Fruit fly (Drosophila melanogaster) whole organism, embryonic: Measurements from ENCODE around the gene CG5068.

Experiments used
- Blimp-1 ChIP-seq: fragments of 200-800 bp; sonication (Bioruptor generic); optimal IDR thresholded peaks from 3 replicates; lab custom pipeline; 2018; ENCODE audit warnings: missing biosample characterization, missing genetic modification characterization, mild to moderate bottlenecking, moderate library complexity, missing genetic modification reagents
- CG11723 ChIP-seq: fragments of 200-800 bp; sonication (Bioruptor generic); optimal IDR thresholded peaks from 2 replicates; lab custom pipeline; 2017; ENCODE audit warnings: missing biosample characterization, mild to moderate bottlenecking, missing genetic modification characterization
- CG1233 ChIP-seq: fragments of 200-800 bp; sonication (Bioruptor generic); optimal IDR thresholded peaks from 4 replicates; lab custom pipeline; 2018; ENCODE audit warnings: missing biosample characterization, mild to moderate bottlenecking, missing genetic modification characterization
- CG12659 ChIP-seq: fragments of 200-800 bp; sonication (Bioruptor generic); optimal IDR thresholded peaks from 3 replicates; lab custom pipeline; 2017; ENCODE audit warnings: mild to moderate bottlenecking, missing biosample characterization, missing genetic modification reagents, missing genetic modification characterization
- CG14667 ChIP-seq: fragments of 200-800 bp; sonication (Bioruptor generic); IDR thresholded peaks from 2 replicates; pipeline ENCODE4 v1.3.6; 2022; ENCODE audit warnings: missing biosample characterization, missing genetic modification characterization
- CG14965 ChIP-seq: fragments of 200-800 bp; sonication (Bioruptor generic); optimal IDR thresholded peaks from 2 replicates; lab custom pipeline; 2016; ENCODE audit warnings: missing biosample characterization, missing genetic modification characterization, borderline replicate concordance
- CG15269 ChIP-seq: fragments of 200-800 bp; sonication (Bioruptor generic); optimal IDR thresholded peaks from 2 replicates; lab custom pipeline; 2018; ENCODE audit warnings: missing biosample characterization, mild to moderate bottlenecking, missing genetic modification characterization, moderate library complexity
- CG15601 ChIP-seq: fragments of 200-800 bp; sonication (Bioruptor generic); optimal IDR thresholded peaks from 3 replicates; lab custom pipeline; 2019; ENCODE audit warnings: missing biosample characterization, mild to moderate bottlenecking, missing genetic modification characterization, moderate library complexity
- CG15696 ChIP-seq: fragments of 200-800 bp; sonication (Bioruptor generic); optimal IDR thresholded peaks from 2 replicates; lab custom pipeline; 2019; ENCODE audit warnings: missing biosample characterization, mild to moderate bottlenecking, missing genetic modification characterization, moderate library complexity
- CG1602 ChIP-seq: fragments of 200-800 bp; sonication (Bioruptor generic); optimal IDR thresholded peaks from 3 replicates; lab custom pipeline; 2016; ENCODE audit warnings: missing biosample characterization, missing genetic modification characterization
- CG17359 ChIP-seq: fragments of 200-800 bp; sonication (Bioruptor generic); optimal IDR thresholded peaks from 3 replicates; lab custom pipeline; 2018; ENCODE audit warnings: missing biosample characterization, mild to moderate bottlenecking, missing genetic modification characterization, moderate library complexity
- CG17912 ChIP-seq: fragments of 200-800 bp; sonication (Bioruptor generic); optimal IDR thresholded peaks from 2 replicates; lab custom pipeline; 2018; ENCODE audit warnings: missing biosample characterization, mild to moderate bottlenecking, missing genetic modification characterization
- CG18011 ChIP-seq: fragments of 200-800 bp; sonication (Bioruptor generic); optimal IDR thresholded peaks from 2 replicates; lab custom pipeline; 2017; ENCODE audit warnings: missing biosample characterization, missing genetic modification characterization, mild to moderate bottlenecking, moderate library complexity, missing genotype
- CG18476 ChIP-seq: fragments of 200-800 bp; sonication (Bioruptor generic); optimal IDR thresholded peaks from 2 replicates; lab custom pipeline; 2016; ENCODE audit warnings: missing biosample characterization, mild to moderate bottlenecking, missing genetic modification characterization
- CG2116 ChIP-seq: fragments of 200-800 bp; sonication (Bioruptor generic); optimal IDR thresholded peaks from 3 replicates; lab custom pipeline; 2018; ENCODE audit warnings: missing biosample characterization, mild to moderate bottlenecking, missing genetic modification characterization
- CG2120 ChIP-seq: fragments of 200-800 bp; sonication (Bioruptor generic); optimal IDR thresholded peaks from 3 replicates; lab custom pipeline; 2016; ENCODE audit warnings: missing biosample characterization, missing genetic modification characterization
- CG2889 ChIP-seq: fragments of 200-800 bp; sonication (Bioruptor generic); IDR thresholded peaks from 3 replicates; pipeline ENCODE4 v1.3.6; 2022; ENCODE audit warnings: missing biosample characterization, missing genetic modification characterization
- CG31365 ChIP-seq: fragments of 200-800 bp; sonication (Bioruptor generic); optimal IDR thresholded peaks from 2 replicates; lab custom pipeline; 2018; ENCODE audit warnings: missing biosample characterization, mild to moderate bottlenecking, missing genetic modification characterization
- CG3847 ChIP-seq: fragments of 200-800 bp; sonication (Bioruptor generic); IDR thresholded peaks from 2 replicates; pipeline ENCODE4 v1.3.6; 2022; ENCODE audit warnings: missing biosample characterization, missing genetic modification characterization
- CG4404 ChIP-seq: fragments of 200-800 bp; sonication (Bioruptor generic); IDR thresholded peaks from 2 replicates; pipeline ENCODE4 v1.3.6; 2022; ENCODE audit warnings: missing biosample characterization, missing genetic modification characterization
- CG7786 ChIP-seq: fragments of 200-800 bp; sonication (Bioruptor generic); optimal IDR thresholded peaks from 2 replicates; lab custom pipeline; 2016; ENCODE audit warnings: missing biosample characterization, missing genetic modification characterization
- CG8359 ChIP-seq: fragments of 200-800 bp; sonication (Bioruptor generic); optimal IDR thresholded peaks from 2 replicates; lab custom pipeline; 2017; ENCODE audit warnings: missing biosample characterization, mild to moderate bottlenecking, missing genetic modification characterization, borderline replicate concordance
- CG8924 ChIP-seq: fragments of 200-800 bp; optimal IDR thresholded peaks from 3 replicates; lab custom pipeline; 2019; ENCODE audit warnings: missing biosample characterization, mild to moderate bottlenecking, missing genetic modification characterization, moderate library complexity
- Doc2 ChIP-seq: fragments of 200-800 bp; sonication (Bioruptor generic); IDR thresholded peaks from 2 replicates; pipeline ENCODE4 v1.3.6; 2022; ENCODE audit warnings: missing biosample characterization, missing genetic modification characterization
- Drgx ChIP-seq: fragments of 200-800 bp; sonication (Bioruptor generic); IDR thresholded peaks from 2 replicates; pipeline ENCODE4 v1.3.6; 2022; ENCODE audit warnings: missing biosample characterization, missing genetic modification characterization
- E2f1 ChIP-seq: fragments of 200-800 bp; sonication (Bioruptor generic); IDR thresholded peaks from 2 replicates; pipeline ENCODE4 v1.3.6; 2022; ENCODE audit warnings: missing biosample characterization, missing genetic modification characterization
- Fer2 ChIP-seq: fragments of 200-800 bp; sonication (Bioruptor generic); optimal IDR thresholded peaks from 2 replicates; lab custom pipeline; 2018; ENCODE audit warnings: missing biosample characterization, mild to moderate bottlenecking, missing genetic modification characterization, moderate library complexity
- Hr78 ChIP-seq, 2 experiments: fragments of 200-800 bp in 1 of 2; fragments of >200 bp in 1 of 2; sonication (Bioruptor generic) in 1 of 2; optimal IDR thresholded peaks; 2 replicates each; lab custom pipeline; 2017 to 2019; ENCODE audit warnings: missing biosample characterization in 2 of 2, missing genetic modification characterization in 2 of 2, mild to moderate bottlenecking in 1 of 2, moderate library complexity in 1 of 2
- Jarid2 ChIP-seq: fragments of 200-800 bp; sonication (Bioruptor generic); optimal IDR thresholded peaks from 3 replicates; lab custom pipeline; 2017; ENCODE audit warnings: mild to moderate bottlenecking, missing biosample characterization, missing genetic modification reagents, missing genetic modification characterization
- NC2β ChIP-seq: fragments of 200-800 bp; sonication (Bioruptor generic); optimal IDR thresholded peaks from 2 replicates; lab custom pipeline; 2016; ENCODE audit warnings: missing biosample characterization, missing genetic modification characterization
- NfI ChIP-seq: fragments of 200-800 bp; sonication (Bioruptor generic); optimal IDR thresholded peaks from 3 replicates; lab custom pipeline; 2018; ENCODE audit warnings: missing biosample characterization, mild to moderate bottlenecking, missing genetic modification characterization, moderate library complexity
- Pdp1 ChIP-seq, 2 experiments: fragments of 200-800 bp; sonication (Bioruptor generic); optimal IDR thresholded peaks; 3 replicates each; lab custom pipeline; 2016; ENCODE audit warnings: missing biosample characterization in 2 of 2, missing genetic modification characterization in 2 of 2, mild to moderate bottlenecking in 1 of 2, moderate library complexity in 1 of 2
- ac ChIP-seq: fragments of 200-800 bp; sonication (Bioruptor generic); optimal IDR thresholded peaks from 3 replicates; lab custom pipeline; 2017; ENCODE audit warnings: missing biosample characterization, mild to moderate bottlenecking, missing genetic modification characterization
- al ChIP-seq: fragments of 200-800 bp; sonication (Bioruptor generic); IDR thresholded peaks from 2 replicates; pipeline ENCODE4 v1.3.6; 2022; ENCODE audit warnings: missing biosample characterization, missing genetic modification characterization
- aop ChIP-seq: fragments of 200-800 bp; sonication (Bioruptor generic); IDR thresholded peaks from 2 replicates; pipeline ENCODE4 v1.3.6; 2022; ENCODE audit warnings: missing biosample characterization, missing genetic modification characterization
- ap ChIP-seq: fragments of 200-800 bp; sonication (Bioruptor generic); IDR thresholded peaks from 2 replicates; pipeline ENCODE4 v1.3.6; 2022; ENCODE audit warnings: missing biosample characterization, missing genetic modification characterization
- caup ChIP-seq: fragments of 200-800 bp; sonication (Bioruptor generic); optimal IDR thresholded peaks from 3 replicates; lab custom pipeline; 2017; ENCODE audit warnings: missing biosample characterization, mild to moderate bottlenecking, missing genetic modification characterization, moderate library complexity; ENCODE audit not compliant: severe bottlenecking
- chm ChIP-seq: fragments of 200-800 bp; sonication (Bioruptor generic); IDR thresholded peaks from 2 replicates; pipeline ENCODE4 v1.3.6; 2022; ENCODE audit warnings: missing biosample characterization, missing genetic modification characterization
- corto ChIP-seq: fragments of 200-800 bp; sonication (Bioruptor generic); optimal IDR thresholded peaks from 2 replicates; lab custom pipeline; 2016; ENCODE audit warnings: missing biosample characterization, mild to moderate bottlenecking, missing genetic modification characterization, moderate library complexity
- dm ChIP-seq: fragments of 200-800 bp; sonication (Bioruptor generic); optimal IDR thresholded peaks from 3 replicates; lab custom pipeline; 2016; ENCODE audit warnings: missing biosample characterization, missing genetic modification characterization
- gsb-n ChIP-seq: fragments of 200-800 bp; sonication (Bioruptor generic); optimal IDR thresholded peaks from 3 replicates; lab custom pipeline; 2018; ENCODE audit warnings: missing biosample characterization, mild to moderate bottlenecking, missing genetic modification characterization
- hb ChIP-seq: fragments of 200-800 bp; sonication (Bioruptor generic); IDR thresholded peaks from 3 replicates; pipeline ENCODE4 v1.3.6; 2022; ENCODE audit warnings: missing biosample characterization, missing genetic modification characterization; ENCODE audit not compliant: partially characterized antibody
- hbn ChIP-seq: fragments of 200-800 bp; sonication (Bioruptor generic); IDR thresholded peaks from 2 replicates; pipeline ENCODE4 v1.3.6; 2022; ENCODE audit warnings: missing biosample characterization, missing genetic modification characterization; ENCODE audit not compliant: partially characterized antibody
- insv ChIP-seq, 2 experiments: fragments of 200-800 bp; sonication (Bioruptor generic); optimal IDR thresholded peaks; 3 replicates each; lab custom pipeline; 2016 to 2018; ENCODE audit warnings: missing biosample characterization in 2 of 2, missing genetic modification characterization in 2 of 2
- knrl ChIP-seq: fragments of 200-800 bp; sonication (Bioruptor generic); IDR thresholded peaks from 3 replicates; pipeline ENCODE4 v1.3.6; 2022; ENCODE audit warnings: missing biosample characterization, missing genetic modification characterization; ENCODE audit not compliant: partially characterized antibody
- mld ChIP-seq: fragments of 200-800 bp; sonication (Bioruptor generic); IDR thresholded peaks from 3 replicates; pipeline ENCODE4 v1.3.6; 2022; ENCODE audit warnings: missing biosample characterization, missing genetic modification characterization; ENCODE audit not compliant: partially characterized antibody
- pita ChIP-seq: fragments of 200-800 bp; sonication (Bioruptor generic); optimal IDR thresholded peaks from 2 replicates; lab custom pipeline; 2017; ENCODE audit warnings: missing biosample characterization, mild to moderate bottlenecking, missing genetic modification characterization
- pzg ChIP-seq: fragments of 200-800 bp; sonication (Bioruptor generic); optimal IDR thresholded peaks from 3 replicates; lab custom pipeline; 2018; ENCODE audit warnings: missing biosample characterization, mild to moderate bottlenecking, missing genetic modification characterization, moderate library complexity
- ranshi ChIP-seq: fragments of 200-800 bp; sonication (Bioruptor generic); IDR thresholded peaks from 2 replicates; pipeline ENCODE4 v1.3.6; 2022; ENCODE audit warnings: missing biosample characterization, missing genetic modification characterization
- sens ChIP-seq: fragments of 200-800 bp; sonication (Bioruptor generic); peaks from one replicate; lab custom pipeline; 2016; ENCODE audit warnings: missing biosample characterization, missing genetic modification characterization

The CG5068 gene

DNA sequence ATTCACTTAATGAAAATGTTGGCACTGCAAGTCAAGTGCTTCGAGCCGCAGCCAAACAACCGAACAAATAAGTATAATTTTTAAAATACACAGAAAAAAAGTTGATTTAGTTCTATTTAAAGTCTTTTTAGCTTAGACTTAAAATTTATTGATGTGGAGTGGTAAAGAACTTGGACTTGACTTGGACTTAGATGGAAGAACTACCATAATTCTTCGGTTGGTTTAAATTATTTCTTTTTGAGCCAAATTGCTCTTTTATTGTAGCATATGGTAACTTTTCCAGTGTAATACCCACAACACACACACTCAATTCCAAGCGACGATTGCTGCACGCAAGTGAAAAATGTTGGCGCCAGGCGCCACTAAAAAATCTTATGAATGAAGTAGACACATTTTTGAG, 41.5 kb downstream of the CG5068 start (continued):
- TF ChIP-seq CG18476 (GFP tag; lab: Kevin White, UChicago) (peak; percentile 26), ac (GFP tag; lab: Kevin White, UChicago) (peak; percentile 0), NC2β (GFP tag; lab: Kevin White, UChicago) (peak; percentile 28), Pdp1 (GFP tag; optimal IDR thresholded peaks at IDR 0.05; lab: Kevin White, UChicago) (peak; percentile 34 to 44), pita (no peak), mld (GFP tag; lab: Robert Waterston, UW) (no peak), CG15269 (tag; lab: Kevin White, UChicago) (peak; percentile 30), CG2120 (GFP tag; lab: Kevin White, UChicago) (no peak), Fer2 (tag; lab: Kevin White, UChicago) (no peak), insv (GFP tag; optimal IDR thresholded peaks at IDR 0.05; lab: Kevin White, UChicago) (no peak), Drgx (GFP tag; lab: Robert Waterston, UW) (no peak), pzg (no peak), hb (no peak), CG2116 (GFP tag; lab: Kevin White, UChicago) (no peak), CG4404 (peak; percentile 31; the same call in 1 of the 2 replicates), CG15696 (peak; percentile 59), Blimp-1 (GFP tag; lab: Kevin White, UChicago) (peak; percentile 5), CG7786 (GFP tag; lab: Kevin White, UChicago) (no peak), CG31365 (no peak), dm (GFP tag; lab: Kevin White, UChicago) (peak; percentile 23), CG8924 (tag; lab: Kevin White, UChicago) (peak; percentile 69), ranshi (GFP tag; lab: Robert Waterston, UW) (peak; percentile 33; the same call in 1 of the 2 replicates), CG15601 (tag; lab: Kevin White, UChicago) (peak; percentile 44), aop (no peak), Doc2 (GFP tag; lab: Robert Waterston, UW) (no peak), E2f1 (GFP tag; lab: Robert Waterston, UW) (no peak), CG12659 (GFP tag; lab: Kevin White, UChicago) (no peak), CG17359 (tag; lab: Kevin White, UChicago) (peak; percentile 20), hbn (GFP tag; lab: Robert Waterston, UW) (no peak), NfI (GFP tag; lab: Kevin White, UChicago) (no peak), CG11723 (GFP tag; lab: Kevin White, UChicago) (peak; percentile 0), corto (GFP tag; lab: Kevin White, UChicago) (no peak), CG14965 (no peak), Jarid2 (GFP tag; lab: Kevin White, UChicago) (no peak), CG3847 (GFP tag; lab: Robert Waterston, UW) (no peak), CG2889 (GFP tag; lab: Robert Waterston, UW) (no peak), knrl (GFP tag; lab: Robert Waterston, UW) (no peak), gsb-n (tag; lab: Kevin White, UChicago) (peak; percentile 38), CG1602 (GFP tag; lab: Kevin White, UChicago) (peak; percentile 47), CG14667 (GFP tag; lab: Robert Waterston, UW) (no peak), CG17912 (GFP tag; lab: Kevin White, UChicago) (no peak), al (no peak), ap (GFP tag; lab: Robert Waterston, UW) (no peak), caup (GFP tag; lab: Kevin White, UChicago) (no peak), sens (GFP tag; lab: Kevin White, UChicago) (peak; percentile 95), chm (peak; percentile 64; the same call in 1 of the 2 replicates), CG18011 (GFP tag; lab: Kevin White, UChicago) (no peak), CG8359 (GFP tag; lab: Kevin White, UChicago) (no peak), CG1233 (GFP tag; lab: Kevin White, UChicago) (no peak), Hr78 (GFP tag; optimal IDR thresholded peaks at IDR 0.05; lab: Kevin White, UChicago) (no peak)
